Worm (Caenorhabditis elegans) whole organism, early embryonic: ENCODE results near the gene efr-3.

Experiments used
- B0310.2 ChIP-seq: sonication (generic microtip); optimal IDR thresholded peaks from 2 replicates; lab custom pipeline; 2016; ENCODE audit warnings: mild to moderate bottlenecking, missing genetic modification characterization, missing compliant biosample characterization
- F13C5.2 ChIP-seq: sonication (generic microtip); optimal IDR thresholded peaks from 2 replicates; lab custom pipeline; 2017; ENCODE audit warnings: mild to moderate bottlenecking, missing genetic modification characterization, inconsistent platforms, missing compliant biosample characterization
- aly-1 ChIP-seq: sonication (generic microtip); optimal IDR thresholded peaks from 2 replicates; lab custom pipeline; 2016; ENCODE audit warnings: missing genetic modification characterization, missing compliant biosample characterization
- ama-1 ChIP-seq: fragments of 150-350 bp; optimal IDR thresholded peaks from 2 replicates; lab custom pipeline; 2014
- ceh-13 ChIP-seq: fragments of 200-800 bp; sonication (Bioruptor generic); optimal IDR thresholded peaks from 2 replicates; lab custom pipeline; 2018; ENCODE audit warnings: mild to moderate bottlenecking, missing genetic modification characterization, missing compliant biosample characterization
- ceh-36 ChIP-seq: sonication (generic microtip); optimal IDR thresholded peaks from 2 replicates; lab custom pipeline; 2016; ENCODE audit warnings: missing genetic modification characterization, inconsistent platforms, missing compliant biosample characterization
- ets-7 ChIP-seq: sonication (generic microtip); optimal IDR thresholded peaks from 2 replicates; lab custom pipeline; 2016; ENCODE audit warnings: missing genotype, missing genetic modification characterization, missing compliant biosample characterization
- flt-1 ChIP-seq: fragments of 200-800 bp; sonication (Bioruptor generic); IDR thresholded peaks from 2 replicates; pipeline ENCODE4 v1.3.6; 2022; ENCODE audit warnings: missing genetic modification characterization, missing compliant biosample characterization
- hmbx-1 ChIP-seq: sonication (generic microtip); optimal IDR thresholded peaks from 2 replicates; lab custom pipeline; 2016; ENCODE audit warnings: mild to moderate bottlenecking, missing genetic modification characterization, missing compliant biosample characterization
- hmg-4 ChIP-seq: fragments of 200-800 bp; sonication (Bioruptor generic); optimal IDR thresholded peaks from 2 replicates; lab custom pipeline; 2018; ENCODE audit warnings: mild to moderate bottlenecking, missing genetic modification characterization, missing compliant biosample characterization
- hnd-1 ChIP-seq: sonication (generic microtip); optimal IDR thresholded peaks from 2 replicates; lab custom pipeline; 2016; ENCODE audit warnings: missing genetic modification characterization, missing compliant biosample characterization
- pes-1 ChIP-seq: fragments of 200-800 bp; sonication (Bioruptor generic); IDR thresholded peaks from 2 replicates; pipeline ENCODE4 v1.3.6; 2022; ENCODE audit warnings: missing genetic modification reagents, missing genetic modification characterization, missing compliant biosample characterization
- scrt-1 ChIP-seq: fragments of 200-800 bp; sonication (Bioruptor generic); IDR thresholded peaks from 2 replicates; pipeline ENCODE4 v1.3.6; 2022; ENCODE audit warnings: missing genetic modification characterization, missing compliant biosample characterization
- sea-1 ChIP-seq: fragments of 200-800 bp; sonication (Bioruptor generic); conservative IDR thresholded peaks from 2 replicates; pipeline ENCODE4 v1.3.6; 2022; ENCODE audit warnings: missing genetic modification characterization, missing compliant biosample characterization
- tbx-11 ChIP-seq: fragments of 200-800 bp; sonication (Bioruptor generic); IDR thresholded peaks from 2 replicates; pipeline ENCODE4 v1.3.6; 2022; ENCODE audit warnings: missing genetic modification characterization, missing compliant biosample characterization
- tbx-37 ChIP-seq: fragments of 200-800 bp; sonication (Bioruptor generic); conservative IDR thresholded peaks from 2 replicates; pipeline ENCODE4 v1.3.6; 2022; ENCODE audit warnings: missing genetic modification reagents, missing genetic modification characterization, missing compliant biosample characterization
- tra-4 ChIP-seq: sonication (generic microtip); optimal IDR thresholded peaks from 2 replicates; lab custom pipeline; 2017; ENCODE audit warnings: missing genetic modification characterization, missing compliant biosample characterization

efr-3 gene

ce11 chrII:6335358-6335757 is 14.4 kb upstream of the efr-3 start, which contains the start of gene C32D5.14:
Gene C32D5.14 (plus strand): TSS chrII:6335488.
- TF ChIP-seq aly-1 (tag; lab: Kevin White, UChicago) (no peak), hmbx-1 (tag; lab: Kevin White, UChicago) (no peak), sea-1 (no peak), hmg-4 (GFP tag; lab: Kevin White, UChicago) (no peak), tra-4 (tag; lab: Kevin White, UChicago) (no peak), scrt-1 (GFP tag; lab: Robert Waterston, UW) (no peak), flt-1 (GFP tag; lab: Robert Waterston, UW) (no peak), ets-7 (tag; lab: Kevin White, UChicago) (no peak), hnd-1 (tag; lab: Kevin White, UChicago) (no peak), B0310.2 (tag; lab: Kevin White, UChicago) (no peak)

- TF ChIP-seq sea-1: no peak
- TF ChIP-seq hnd-1 (tag; lab: Kevin White, UChicago): no peak
- no peak for TF ChIP-seq hmbx-1 (tag; lab: Kevin White, UChicago)
These were observed 13.8 kb upstream of the efr-3 start for ce11 chrII:6334745-6335260.

- TF ChIP-seq ama-1 (lab: Kevin White, UChicago) (no peak), hnd-1 (tag; lab: Kevin White, UChicago) (no peak), B0310.2 (tag; lab: Kevin White, UChicago) (no peak), tbx-11 (GFP tag; lab: Robert Waterston, UW) (no peak), ceh-13 (GFP tag; lab: Kevin White, UChicago) (no peak), hmbx-1 (tag; lab: Kevin White, UChicago) (no peak), F13C5.2 (tag; lab: Kevin White, UChicago) (no peak), sea-1 (no peak), tbx-37 (GFP tag; lab: Robert Waterston, UW) (no peak), aly-1 (tag; lab: Kevin White, UChicago) (no peak), flt-1 (GFP tag; lab: Robert Waterston, UW) (no peak), ets-7 (tag; lab: Kevin White, UChicago) (no peak), hmg-4 (GFP tag; lab: Kevin White, UChicago) (no peak), pes-1 (GFP tag; lab: Robert Waterston, UW) (no peak), ceh-36 (tag; lab: Kevin White, UChicago) (no peak), scrt-1 (GFP tag; lab: Robert Waterston, UW) (no peak), tra-4 (tag; lab: Kevin White, UChicago) (no peak)
These were observed 12.9 kb upstream of the efr-3 start, which contains the start of gene ttc-39B for ce11 chrII:6333887-6334286. Gene ttc-39B (minus strand): TSS chrII:6333987.

- TF ChIP-seq hmbx-1 (tag; lab: Kevin White, UChicago) (no peak), sea-1 (0 out of 2 replicates have a peak, but pooled peaks have one; percentile 20), flt-1 (GFP tag; lab: Robert Waterston, UW) (no peak), hmg-4 (GFP tag; lab: Kevin White, UChicago) (peak; percentile 82), F13C5.2 (tag; lab: Kevin White, UChicago) (peak; percentile 79), B0310.2 (tag; lab: Kevin White, UChicago) (no peak), ceh-36 (tag; lab: Kevin White, UChicago) (peak; percentile 31), aly-1 (tag; lab: Kevin White, UChicago) (no peak)
These were observed 10.4 kb upstream of the efr-3 start, which contains the start of gene set-4 for ce11 chrII:6331222-6331830. Gene set-4 (minus strand): TSS chrII:6331341.

ce11 chrII:6328672-6329071 is 7.7 kb upstream of the efr-3 start:
- TF ChIP-seq tbx-11 (GFP tag; lab: Robert Waterston, UW) (no peak), sea-1 (no peak)

ce11 chrII:6327317-6327716 is 6.4 kb upstream of the efr-3 start:
- no peak for TF ChIP-seq B0310.2 (tag; lab: Kevin White, UChicago)
- no peak for TF ChIP-seq hnd-1 (tag; lab: Kevin White, UChicago)
- no peak for TF ChIP-seq aly-1 (tag; lab: Kevin White, UChicago)
- no peak for TF ChIP-seq tbx-11 (GFP tag; lab: Robert Waterston, UW)

- no peak for TF ChIP-seq ceh-13 (GFP tag; lab: Kevin White, UChicago)
- no peak for TF ChIP-seq F13C5.2 (tag; lab: Kevin White, UChicago)
These were observed 3.1 kb upstream of the efr-3 start, which contains the start of gene sma-6 for ce11 chrII:6324086-6324485. Gene sma-6 (plus strand): TSS chrII:6324484.

- TF ChIP-seq aly-1 (tag; lab: Kevin White, UChicago): no peak
- TF ChIP-seq B0310.2 (tag; lab: Kevin White, UChicago): no peak
- TF ChIP-seq pes-1 (GFP tag; lab: Robert Waterston, UW): no peak
- TF ChIP-seq sea-1: no peak
These were observed 2.0 kb upstream of the efr-3 start, which contains the start of gene C32D5.4 for ce11 chrII:6322979-6323378. Gene C32D5.4 (minus strand): TSS chrII:6323079.
